Worm (Caenorhabditis elegans) whole organism, early embryonic: ENCODE results near the gene gst-5.

ENCODE experiments used
- B0310.2 ChIP-seq: sonication (generic microtip); optimal IDR thresholded peaks from 2 replicates; lab custom pipeline; 2016; ENCODE audit warnings: mild to moderate bottlenecking, missing genetic modification characterization, missing compliant biosample characterization
- F13C5.2 ChIP-seq: sonication (generic microtip); optimal IDR thresholded peaks from 2 replicates; lab custom pipeline; 2017; ENCODE audit warnings: mild to moderate bottlenecking, missing genetic modification characterization, inconsistent platforms, missing compliant biosample characterization
- aly-1 ChIP-seq: sonication (generic microtip); optimal IDR thresholded peaks from 2 replicates; lab custom pipeline; 2016; ENCODE audit warnings: missing genetic modification characterization, missing compliant biosample characterization
- ama-1 ChIP-seq: fragments of 150-350 bp; optimal IDR thresholded peaks from 2 replicates; lab custom pipeline; 2014
- ceh-13 ChIP-seq: fragments of 200-800 bp; sonication (Bioruptor generic); optimal IDR thresholded peaks from 2 replicates; lab custom pipeline; 2018; ENCODE audit warnings: mild to moderate bottlenecking, missing genetic modification characterization, missing compliant biosample characterization
- ets-7 ChIP-seq: sonication (generic microtip); optimal IDR thresholded peaks from 2 replicates; lab custom pipeline; 2016; ENCODE audit warnings: missing genotype, missing genetic modification characterization, missing compliant biosample characterization
- flt-1 ChIP-seq: fragments of 200-800 bp; sonication (Bioruptor generic); IDR thresholded peaks from 2 replicates; pipeline ENCODE4 v1.3.6; 2022; ENCODE audit warnings: missing genetic modification characterization, missing compliant biosample characterization
- hmg-4 ChIP-seq: fragments of 200-800 bp; sonication (Bioruptor generic); optimal IDR thresholded peaks from 2 replicates; lab custom pipeline; 2018; ENCODE audit warnings: mild to moderate bottlenecking, missing genetic modification characterization, missing compliant biosample characterization
- scrt-1 ChIP-seq: fragments of 200-800 bp; sonication (Bioruptor generic); IDR thresholded peaks from 2 replicates; pipeline ENCODE4 v1.3.6; 2022; ENCODE audit warnings: missing genetic modification characterization, missing compliant biosample characterization
- tra-4 ChIP-seq: sonication (generic microtip); optimal IDR thresholded peaks from 2 replicates; lab custom pipeline; 2017; ENCODE audit warnings: missing genetic modification characterization, missing compliant biosample characterization

ce11 chrII:10935336-10935735 is 14.8 kb upstream of the gst-5 start:
- no peak for TF ChIP-seq ama-1 (lab: Kevin White, UChicago)
- no peak for TF ChIP-seq B0310.2 (tag; lab: Kevin White, UChicago)
- no peak for TF ChIP-seq tra-4 (tag; lab: Kevin White, UChicago)
- TF ChIP-seq ets-7, result no peak
- no peak for TF ChIP-seq flt-1 (GFP tag; lab: Robert Waterston, UW)
- no peak for TF ChIP-seq hmg-4 (GFP tag; lab: Kevin White, UChicago)
- no peak for TF ChIP-seq ceh-13 (GFP tag; lab: Kevin White, UChicago)
- no peak for TF ChIP-seq aly-1 (tag; lab: Kevin White, UChicago)
- no peak for TF ChIP-seq scrt-1
- no peak for TF ChIP-seq F13C5.2
